Worm (Caenorhabditis elegans) whole organism, mixed stage, embryonic: Measurements from ENCODE around the gene rpn-13.

Source experiments
- ceh-43 ChIP-seq: fragments of 200-800 bp; sonication (Bioruptor generic); optimal IDR thresholded peaks from 2 replicates; lab custom pipeline; 2018; ENCODE audit warnings: mild to moderate bottlenecking, missing genetic modification characterization, moderate library complexity, missing compliant biosample characterization
- drap-1 ChIP-seq: fragments of 200-800 bp; sonication (Bioruptor generic); optimal IDR thresholded peaks from 3 replicates; lab custom pipeline; 2018; ENCODE audit warnings: mild to moderate bottlenecking, missing genetic modification characterization, missing compliant biosample characterization
- elt-1 ChIP-seq: sonication (generic microtip); optimal IDR thresholded peaks from 2 replicates; lab custom pipeline; 2017; ENCODE audit warnings: missing genetic modification characterization, mild to moderate bottlenecking, missing compliant biosample characterization, antibody characterized with exemption, moderate library complexity, borderline replicate concordance; ENCODE audit not compliant: insufficient read depth
- elt-3 ChIP-seq: fragments of 150-350 bp; optimal IDR thresholded peaks from 2 replicates; lab custom pipeline; 2014; ENCODE audit warnings: missing biosample characterization, missing genetic modification characterization
- lin-13 ChIP-seq: fragments of 150-350 bp; optimal IDR thresholded peaks from 2 replicates; lab custom pipeline; 2014; ENCODE audit warnings: missing biosample characterization, missing genetic modification characterization
- nhr-237 ChIP-seq: fragments of 150-350 bp; optimal IDR thresholded peaks from 2 replicates; lab custom pipeline; 2014; ENCODE audit warnings: missing biosample characterization, missing genetic modification characterization
- snpc-4 ChIP-seq: fragments of 150-350 bp; optimal IDR thresholded peaks from 2 replicates; lab custom pipeline; 2014; ENCODE audit warnings: missing biosample characterization, missing genetic modification characterization
- sptf-1 ChIP-seq: sonication (generic microtip); optimal IDR thresholded peaks from 2 replicates; lab custom pipeline; 2017; ENCODE audit warnings: mild to moderate bottlenecking, missing genetic modification characterization, moderate library complexity, missing compliant biosample characterization
- tbx-8 ChIP-seq: fragments of 200-800 bp; sonication (Bioruptor generic); optimal IDR thresholded peaks from 2 replicates; lab custom pipeline; 2018; ENCODE audit warnings: mild to moderate bottlenecking, missing genetic modification characterization, moderate library complexity, missing compliant biosample characterization
- unc-39 ChIP-seq: fragments of 150-350 bp; optimal IDR thresholded peaks from 2 replicates; lab custom pipeline; 2014; ENCODE audit warnings: missing biosample characterization, missing genetic modification characterization
- unc-62 ChIP-seq: fragments of 150-350 bp; optimal IDR thresholded peaks from 2 replicates; lab custom pipeline; 2014; ENCODE audit warnings: missing biosample characterization, missing genetic modification reagents, missing genetic modification characterization
- ztf-11 ChIP-seq: fragments of 150-350 bp; optimal IDR thresholded peaks from 2 replicates; lab custom pipeline; 2014; ENCODE audit warnings: missing biosample characterization, missing genetic modification characterization

DNA sequence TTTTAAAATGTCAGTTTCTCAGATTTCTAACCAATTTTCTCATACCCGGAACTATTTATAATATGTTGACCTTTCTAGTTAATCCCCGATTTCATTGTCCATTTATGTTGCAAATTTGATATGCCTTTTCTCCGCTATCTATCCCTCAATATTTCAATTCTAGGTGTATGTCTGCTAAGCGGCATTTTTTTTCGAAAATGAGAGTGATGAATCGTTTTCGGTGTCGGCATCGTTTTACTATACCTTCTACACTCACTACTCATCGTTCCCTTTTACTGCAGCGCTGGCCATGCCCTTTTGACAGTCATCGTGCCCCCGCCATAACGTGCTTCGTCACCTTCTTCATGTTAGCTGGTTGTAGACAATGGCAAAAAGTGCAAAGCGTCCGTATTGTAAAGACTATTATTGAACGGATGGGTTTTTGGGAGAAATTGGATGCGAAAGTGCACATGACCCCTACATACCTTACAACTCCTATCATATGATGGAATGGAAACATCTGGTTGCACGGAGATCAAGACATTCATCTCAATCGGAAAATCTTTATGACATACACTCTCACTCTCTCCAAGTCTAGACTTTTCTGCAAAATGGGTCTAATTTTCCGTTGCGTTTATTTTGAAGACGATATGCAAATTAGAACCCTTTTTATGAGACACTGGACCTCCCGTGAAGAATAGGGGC is 17.6 kb upstream of the rpn-13 start:
- TF ChIP-seq snpc-4 (tag; lab: Kevin White, UChicago), result no peak
- TF ChIP-seq ztf-11 (tag; lab: Kevin White, UChicago), result no peak
- TF ChIP-seq nhr-237 (tag; lab: Kevin White, UChicago), result no peak
- TF ChIP-seq elt-3, result no peak
- TF ChIP-seq lin-13, result no peak
- no peak for TF ChIP-seq unc-39 (tag; lab: Kevin White, UChicago)
- TF ChIP-seq tbx-8 (GFP tag; lab: Kevin White, UChicago), result no peak
- no peak for TF ChIP-seq unc-62 (GFP tag; lab: Kevin White, UChicago)
- TF ChIP-seq sptf-1 (tag; lab: Kevin White, UChicago), result no peak
- no peak for TF ChIP-seq ceh-43 (GFP tag; lab: Kevin White, UChicago)
- TF ChIP-seq elt-1 (tag; lab: Kevin White, UChicago), result no peak
- no peak for TF ChIP-seq drap-1 (GFP tag; lab: Kevin White, UChicago)
